Worm (Caenorhabditis elegans) whole organism, L3 larva: ENCODE data around the gene Y110A2AR.1.

ENCODE experiments used
- R02D3.7 ChIP-seq: fragments of 150-350 bp; optimal IDR thresholded peaks from 2 replicates; lab custom pipeline; 2014; ENCODE audit warnings: missing biosample characterization, missing genetic modification characterization
- ZK546.5 ChIP-seq: sonication (generic microtip); optimal IDR thresholded peaks from 2 replicates; lab custom pipeline; 2017; ENCODE audit warnings: missing biosample characterization, missing genetic modification characterization
- ama-1 ChIP-seq: fragments of 150-350 bp; optimal IDR thresholded peaks from 2 replicates; lab custom pipeline; 2018
- ceh-16 ChIP-seq: sonication (generic microtip); optimal IDR thresholded peaks from 2 replicates; lab custom pipeline; 2017; ENCODE audit warnings: missing biosample characterization, missing genetic modification characterization
- ceh-28 ChIP-seq: fragments of 150-350 bp; optimal IDR thresholded peaks from 2 replicates; lab custom pipeline; 2014; ENCODE audit warnings: missing biosample characterization, missing genetic modification reagents, missing genetic modification characterization
- ceh-82 ChIP-seq: fragments of 150-350 bp; optimal IDR thresholded peaks from 2 replicates; lab custom pipeline; 2014; ENCODE audit warnings: missing biosample characterization, missing genetic modification characterization
- ceh-9 ChIP-seq: sonication (generic microtip); optimal IDR thresholded peaks from 2 replicates; lab custom pipeline; 2018; ENCODE audit warnings: missing biosample characterization, missing genetic modification characterization
- daf-12 ChIP-seq: fragments of 150-350 bp; optimal IDR thresholded peaks from 2 replicates; lab custom pipeline; 2014; ENCODE audit warnings: missing biosample characterization, missing genetic modification reagents, missing genetic modification characterization
- egl-27 ChIP-seq: sonication (generic microtip); optimal IDR thresholded peaks from 4 replicates; lab custom pipeline; 2017; ENCODE audit warnings: missing biosample characterization, missing genetic modification reagents, missing genetic modification characterization
- egl-5 ChIP-seq: fragments of 150-350 bp; optimal IDR thresholded peaks from 2 replicates; lab custom pipeline; 2017; ENCODE audit warnings: missing biosample characterization, missing genetic modification reagents, missing genetic modification characterization, inconsistent platforms
- elt-1 ChIP-seq: fragments of 150-350 bp; optimal IDR thresholded peaks from 2 replicates; lab custom pipeline; 2014; ENCODE audit warnings: missing biosample characterization, missing genetic modification characterization
- elt-2 ChIP-seq: sonication (generic microtip); optimal IDR thresholded peaks from 2 replicates; lab custom pipeline; 2016; ENCODE audit warnings: missing genetic modification reagents, mild to moderate bottlenecking, missing genetic modification characterization, missing compliant biosample characterization
- elt-3 ChIP-seq, 3 experiments: fragments of 150-350 bp in 1 of 3; sonication (generic microtip) in 2 of 3; optimal IDR thresholded peaks; 2 replicates in 2 of 3; 4 replicates in 1 of 3; lab custom pipeline; 2014 to 2017; ENCODE audit warnings: missing biosample characterization in 3 of 3, missing genetic modification characterization in 3 of 3
- eor-1 ChIP-seq, 2 experiments: fragments of 150-350 bp; optimal IDR thresholded peaks; 2 replicates each; lab custom pipeline; 2014 to 2018; ENCODE audit warnings: missing biosample characterization in 2 of 2, missing genetic modification characterization in 2 of 2
- fkh-10 ChIP-seq: sonication (generic microtip); optimal IDR thresholded peaks from 2 replicates; lab custom pipeline; 2017; ENCODE audit warnings: missing biosample characterization, missing genetic modification reagents, missing genetic modification characterization
- fkh-2 ChIP-seq: fragments of 150-350 bp; optimal IDR thresholded peaks from 2 replicates; lab custom pipeline; 2014; ENCODE audit warnings: missing biosample characterization, missing genetic modification reagents, missing genetic modification characterization
- fos-1 ChIP-seq: fragments of 150-350 bp; optimal IDR thresholded peaks from 2 replicates; lab custom pipeline; 2014; ENCODE audit warnings: missing biosample characterization, missing genetic modification characterization
- hmg-11 ChIP-seq: sonication (generic microtip); optimal IDR thresholded peaks from 2 replicates; lab custom pipeline; 2016; ENCODE audit warnings: missing genetic modification characterization, missing compliant biosample characterization
- jun-1 ChIP-seq: fragments of 150-350 bp; optimal IDR thresholded peaks from 2 replicates; lab custom pipeline; 2014; ENCODE audit warnings: missing biosample characterization, missing genetic modification reagents, missing genetic modification characterization
- lin-39 ChIP-seq: fragments of 150-350 bp; optimal IDR thresholded peaks from 2 replicates; lab custom pipeline; 2018; ENCODE audit warnings: missing biosample characterization, missing genetic modification reagents, missing genetic modification characterization
- lsy-12 ChIP-seq: sonication (generic microtip); optimal IDR thresholded peaks from 2 replicates; lab custom pipeline; 2016; ENCODE audit warnings: mild to moderate bottlenecking, missing genetic modification characterization, missing compliant biosample characterization
- mdl-1 ChIP-seq: fragments of 150-350 bp; optimal IDR thresholded peaks from 2 replicates; lab custom pipeline; 2014; ENCODE audit warnings: missing biosample characterization, missing genetic modification characterization
- mml-1 ChIP-seq: fragments of 150-350 bp; sonication (generic microtip); optimal IDR thresholded peaks from 3 replicates; lab custom pipeline; 2014; ENCODE audit warnings: missing biosample characterization, missing genetic modification characterization
- nfya-1 ChIP-seq: sonication (generic microtip); optimal IDR thresholded peaks from 2 replicates; lab custom pipeline; 2017; ENCODE audit warnings: missing genetic modification characterization, mild to moderate bottlenecking, missing compliant biosample characterization, antibody characterized with exemption, moderate library complexity; ENCODE audit not compliant: insufficient read depth
- nhr-11 ChIP-seq: fragments of 150-350 bp; optimal IDR thresholded peaks from 2 replicates; lab custom pipeline; 2014; ENCODE audit warnings: missing biosample characterization, missing genetic modification characterization
- nhr-23 ChIP-seq: fragments of 150-350 bp; optimal IDR thresholded peaks from 2 replicates; lab custom pipeline; 2014; ENCODE audit warnings: missing biosample characterization, missing genetic modification reagents, missing genetic modification characterization
- nhr-237 ChIP-seq: fragments of 150-350 bp; optimal IDR thresholded peaks from 2 replicates; lab custom pipeline; 2014; ENCODE audit warnings: missing biosample characterization, missing genetic modification characterization
- nhr-25 ChIP-seq: sonication (generic microtip); optimal IDR thresholded peaks from 2 replicates; lab custom pipeline; 2017; ENCODE audit warnings: missing biosample characterization, missing genetic modification characterization
- nhr-28 ChIP-seq: fragments of 150-350 bp; optimal IDR thresholded peaks from 2 replicates; lab custom pipeline; 2014; ENCODE audit warnings: missing biosample characterization, missing genetic modification characterization
- nhr-43 ChIP-seq: sonication (generic microtip); optimal IDR thresholded peaks from 2 replicates; lab custom pipeline; 2016; ENCODE audit warnings: mild to moderate bottlenecking, missing genetic modification characterization, missing compliant biosample characterization; ENCODE audit not compliant: poor library complexity, severe bottlenecking
- nhr-67 ChIP-seq: fragments of 150-350 bp; optimal IDR thresholded peaks from 2 replicates; lab custom pipeline; 2014; ENCODE audit warnings: missing biosample characterization, missing genetic modification characterization
- nhr-77 ChIP-seq: fragments of 150-350 bp; optimal IDR thresholded peaks from 2 replicates; lab custom pipeline; 2014; ENCODE audit warnings: missing biosample characterization, missing genetic modification characterization
- pha-4 ChIP-seq: fragments of 150-350 bp; optimal IDR thresholded peaks from 2 replicates; lab custom pipeline; 2014; ENCODE audit warnings: missing biosample characterization, missing genetic modification reagents, missing genetic modification characterization
- pqm-1 ChIP-seq: fragments of 150-350 bp; optimal IDR thresholded peaks from 2 replicates; lab custom pipeline; 2017; ENCODE audit warnings: missing biosample characterization, missing genetic modification characterization, inconsistent platforms
- sea-2 ChIP-seq: fragments of 150-350 bp; sonication (generic microtip); optimal IDR thresholded peaks from 4 replicates; lab custom pipeline; 2014; ENCODE audit warnings: missing biosample characterization, missing genetic modification reagents, missing genetic modification characterization
- skn-1 ChIP-seq: fragments of 150-350 bp; optimal IDR thresholded peaks from 2 replicates; lab custom pipeline; 2014; ENCODE audit warnings: missing biosample characterization, missing genetic modification characterization
- snpc-4 ChIP-seq: fragments of 150-350 bp; optimal IDR thresholded peaks from 2 replicates; lab custom pipeline; 2014; ENCODE audit warnings: missing biosample characterization, missing genetic modification characterization
- tbx-2 ChIP-seq: sonication (generic microtip); optimal IDR thresholded peaks from 2 replicates; lab custom pipeline; 2016; ENCODE audit warnings: mild to moderate bottlenecking, missing genetic modification characterization, missing compliant biosample characterization
- unc-39 ChIP-seq: sonication (generic microtip); optimal IDR thresholded peaks from 4 replicates; lab custom pipeline; 2017; ENCODE audit warnings: missing biosample characterization, missing genetic modification characterization
- unc-62 ChIP-seq: fragments of 150-350 bp; sonication (generic microtip); optimal IDR thresholded peaks from 4 replicates; lab custom pipeline; 2014; ENCODE audit warnings: missing biosample characterization, missing genetic modification reagents, missing genetic modification characterization
- zag-1 ChIP-seq: fragments of 150-350 bp; optimal IDR thresholded peaks from 2 replicates; lab custom pipeline; 2014; ENCODE audit warnings: missing biosample characterization, missing genetic modification characterization
- ztf-4 ChIP-seq: fragments of 150-350 bp; optimal IDR thresholded peaks from 2 replicates; lab custom pipeline; 2014; ENCODE audit warnings: missing biosample characterization, missing genetic modification characterization

Y110A2AR.1 gene

DNA sequence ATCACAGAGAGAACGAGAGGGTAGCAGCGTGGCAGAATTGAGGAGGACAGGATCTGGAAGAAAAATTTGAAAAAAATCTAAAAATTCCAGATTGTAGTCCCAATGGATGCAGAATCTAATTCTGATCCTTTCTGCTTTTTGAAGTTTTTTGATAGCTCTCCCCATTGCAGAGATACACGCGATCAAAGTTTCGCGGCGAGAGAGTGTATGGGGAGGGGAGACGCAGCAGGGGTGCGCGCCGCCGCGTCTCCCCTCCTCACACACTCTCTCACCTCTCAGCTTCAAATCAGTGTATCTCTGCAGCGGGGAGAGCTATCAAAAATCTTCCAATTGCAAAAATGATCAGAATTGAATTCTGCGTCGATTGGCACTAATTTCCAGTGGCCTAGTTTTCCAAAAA is 38.4 kb upstream of the Y110A2AR.1 start:
- TF ChIP-seq nhr-28 (tag; lab: Kevin White, UChicago) (no peak), elt-1 (tag; lab: Kevin White, UChicago) (no peak), ceh-82 (tag; lab: Kevin White, UChicago) (no peak), nhr-11 (tag; lab: Kevin White, UChicago) (no peak), R02D3.7 (tag; lab: Kevin White, UChicago) (no peak), egl-5 (tag; lab: Kevin White, UChicago) (no peak), ceh-9 (tag; lab: Kevin White, UChicago) (no peak), ZK546.5 (tag; lab: Kevin White, UChicago) (no peak), ceh-28 (tag; lab: Kevin White, UChicago) (no peak), jun-1 (tag; lab: Kevin White, UChicago) (no peak), elt-2 (tag; lab: Kevin White, UChicago) (no peak)

DNA sequence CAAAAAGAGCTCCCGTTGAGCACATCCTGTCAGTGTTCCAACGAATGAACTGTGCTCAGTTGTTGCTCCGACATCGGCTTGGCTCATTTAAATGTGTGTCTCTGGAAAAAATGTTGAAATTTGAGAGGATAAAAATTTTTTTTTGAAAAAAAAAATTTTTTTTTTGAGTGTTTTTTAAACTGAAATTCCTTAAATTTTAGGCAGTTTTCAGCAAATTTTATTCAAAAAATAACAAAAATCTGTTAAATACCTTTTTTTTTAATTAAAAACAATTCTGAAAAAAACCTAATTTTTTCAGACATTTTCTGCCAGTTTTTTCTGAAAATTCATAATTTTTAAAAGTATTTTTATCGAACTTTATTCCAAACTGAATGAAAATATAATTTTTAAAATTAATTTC is 34.7 kb upstream of the Y110A2AR.1 start, which contains the start of gene pigw-1:
Gene pigw-1, minus strand, starts transcription at position 101 of the 400 bp plus-strand sequence.
- TF ChIP-seq egl-5 (tag; lab: Kevin White, UChicago), result no peak
- no peak for TF ChIP-seq egl-27 (tag; lab: Kevin White, UChicago)
- TF ChIP-seq nfya-1, result no peak
- no peak for TF ChIP-seq elt-2 (tag; lab: Kevin White, UChicago)
- TF ChIP-seq jun-1 (tag; lab: Kevin White, UChicago), result no peak
- no peak for TF ChIP-seq unc-39 (tag; lab: Kevin White, UChicago)
- TF ChIP-seq fos-1, result no peak

- no peak for TF ChIP-seq pha-4
- peak; percentile 94 for TF ChIP-seq ceh-28 (tag; lab: Kevin White, UChicago)
- TF ChIP-seq, all 47 proteins: peak for 1
These were observed 33.7 kb upstream of the Y110A2AR.1 start for ce11 chrII:2885518-2886449.

- TF ChIP-seq nhr-25 (tag; lab: Kevin White, UChicago) (peak; percentile 64), egl-27 (tag; lab: Kevin White, UChicago) (peak; percentile 28), daf-12 (tag; lab: Kevin White, UChicago) (no peak), ceh-9 (tag; lab: Kevin White, UChicago) (no peak), ZK546.5 (tag; lab: Kevin White, UChicago) (no peak), mml-1 (tag; lab: Kevin White, UChicago) (no peak), skn-1 (tag; lab: Kevin White, UChicago) (peak; percentile 48), unc-62 (GFP tag; lab: Kevin White, UChicago) (no peak), mdl-1 (tag; lab: Kevin White, UChicago) (no peak), ceh-82 (tag; lab: Kevin White, UChicago) (peak; percentile 84), eor-1 (tag; optimal IDR thresholded peaks at IDR 0.05; lab: Kevin White, UChicago) (no peak), hmg-11 (peak; percentile 54), nhr-237 (tag; lab: Kevin White, UChicago) (no peak), pqm-1 (tag; lab: Kevin White, UChicago) (peak; percentile 36), zag-1 (tag; lab: Kevin White, UChicago) (no peak), ceh-28 (tag; lab: Kevin White, UChicago) (peak; percentile 88), lsy-12 (tag; lab: Kevin White, UChicago) (peak; percentile 86), ztf-4 (tag; lab: Kevin White, UChicago) (peak; percentile 36), nhr-23 (tag; lab: Kevin White, UChicago) (peak; percentile 89), R02D3.7 (tag; lab: Kevin White, UChicago) (peak; percentile 21), nhr-43 (tag; lab: Kevin White, UChicago) (peak; percentile 95), elt-3 (tag; optimal IDR thresholded peaks at IDR 0.05; lab: Kevin White, UChicago) (no peak), sea-2 (GFP tag; lab: Kevin White, UChicago) (no peak), nhr-77 (tag; lab: Kevin White, UChicago) (peak; percentile 9), ama-1 (peak; percentile 33), fkh-10 (peak; percentile 47), nhr-67 (tag; lab: Kevin White, UChicago) (no peak), ceh-16 (no peak), fkh-2 (tag; lab: Kevin White, UChicago) (no peak), tbx-2 (tag; lab: Kevin White, UChicago) (peak; percentile 58), nhr-28 (tag; lab: Kevin White, UChicago) (no peak), elt-2 (tag; lab: Kevin White, UChicago) (peak; percentile 41), snpc-4 (peak; percentile 77), lin-39 (tag; lab: Kevin White, UChicago) (peak; percentile 90), unc-39 (tag; lab: Kevin White, UChicago) (no peak), egl-5 (tag; lab: Kevin White, UChicago) (peak; percentile 73), nfya-1 (peak; percentile 80)
These were observed 30.4 kb upstream of the Y110A2AR.1 start, which contains the start of gene pinn-1 for ce11 chrII:2888957-2889630. Gene pinn-1 (minus strand): TSS chrII:2889007.
